Worm (Caenorhabditis elegans): ENCODE results near the gene Y56A3A.31.
"Not testable (repeated sequence)": the region's sequence is repeated elsewhere in the genome, so short reads cannot be mapped to it uniquely, and the experiment has no call there.

DNA sequence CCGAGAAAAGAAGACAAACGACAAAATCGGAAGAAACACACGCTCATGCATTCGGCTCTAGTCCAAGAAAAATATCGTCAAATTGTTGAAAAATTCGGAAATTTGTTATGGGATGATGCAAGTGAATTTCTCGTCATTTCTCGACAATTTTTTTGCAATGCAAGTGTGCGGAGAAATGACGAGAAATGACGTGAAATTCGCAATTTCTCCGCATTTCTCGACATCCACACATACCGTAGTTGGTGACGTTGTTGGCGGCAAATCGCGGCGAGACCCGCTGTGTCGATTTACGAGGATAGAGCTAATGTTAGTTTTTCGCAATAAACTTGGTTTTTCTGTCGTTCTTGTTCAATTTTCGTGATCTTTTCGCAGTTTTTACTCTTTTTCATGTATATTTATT lies 35.0 kb upstream of the Y56A3A.31 start:
- TF ChIP-seq nhr-85 (tag); snpc-4 (tag; optimal IDR thresholded peaks at IDR 0.05); mdl-1 (tag; optimal IDR thresholded peaks at IDR 0.05); ztf-11 (tag; optimal IDR thresholded peaks at IDR 0.05); elt-2 (tag; optimal IDR thresholded peaks at IDR 0.05); tbx-2 (tag; optimal IDR thresholded peaks at IDR 0.05); C34B4.2 (tag; optimal IDR thresholded peaks at IDR 0.05); sox-4 (tag; optimal IDR thresholded peaks at IDR 0.05): not testable (repeated sequence)
